Worm (Caenorhabditis elegans) whole organism, L3 larva: Measurements from ENCODE around the gene npr-27.

Experiments used
- ama-1 ChIP-seq: fragments of 150-350 bp; optimal IDR thresholded peaks from 2 replicates; lab custom pipeline; 2018
- ceh-16 ChIP-seq: sonication (generic microtip); optimal IDR thresholded peaks from 2 replicates; lab custom pipeline; 2017; ENCODE audit warnings: missing biosample characterization, missing genetic modification characterization
- ceh-82 ChIP-seq: fragments of 150-350 bp; optimal IDR thresholded peaks from 2 replicates; lab custom pipeline; 2014; ENCODE audit warnings: missing biosample characterization, missing genetic modification characterization
- egl-5 ChIP-seq: fragments of 150-350 bp; optimal IDR thresholded peaks from 2 replicates; lab custom pipeline; 2017; ENCODE audit warnings: missing biosample characterization, missing genetic modification reagents, missing genetic modification characterization, inconsistent platforms
- elt-2 ChIP-seq: sonication (generic microtip); optimal IDR thresholded peaks from 2 replicates; lab custom pipeline; 2016; ENCODE audit warnings: missing genetic modification reagents, mild to moderate bottlenecking, missing genetic modification characterization, missing compliant biosample characterization
- fkh-2 ChIP-seq: fragments of 150-350 bp; optimal IDR thresholded peaks from 2 replicates; lab custom pipeline; 2014; ENCODE audit warnings: missing biosample characterization, missing genetic modification reagents, missing genetic modification characterization
- lin-15B ChIP-seq: fragments of 150-350 bp; optimal IDR thresholded peaks from 2 replicates; lab custom pipeline; 2014; ENCODE audit warnings: missing biosample characterization, missing genetic modification characterization
- lsy-12 ChIP-seq: sonication (generic microtip); optimal IDR thresholded peaks from 2 replicates; lab custom pipeline; 2016; ENCODE audit warnings: mild to moderate bottlenecking, missing genetic modification characterization, missing compliant biosample characterization
- mml-1 ChIP-seq: fragments of 150-350 bp; sonication (generic microtip); optimal IDR thresholded peaks from 3 replicates; lab custom pipeline; 2014; ENCODE audit warnings: missing biosample characterization, missing genetic modification characterization
- nhr-12 ChIP-seq: fragments of 150-350 bp; optimal IDR thresholded peaks from 2 replicates; lab custom pipeline; 2014; ENCODE audit warnings: missing biosample characterization, missing genetic modification characterization
- nhr-43 ChIP-seq: sonication (generic microtip); optimal IDR thresholded peaks from 2 replicates; lab custom pipeline; 2016; ENCODE audit warnings: mild to moderate bottlenecking, missing genetic modification characterization, missing compliant biosample characterization; ENCODE audit not compliant: poor library complexity, severe bottlenecking
- skn-1 ChIP-seq: fragments of 150-350 bp; optimal IDR thresholded peaks from 2 replicates; lab custom pipeline; 2014; ENCODE audit warnings: missing biosample characterization, missing genetic modification characterization
- tbx-2 ChIP-seq: sonication (generic microtip); optimal IDR thresholded peaks from 2 replicates; lab custom pipeline; 2016; ENCODE audit warnings: mild to moderate bottlenecking, missing genetic modification characterization, missing compliant biosample characterization
- unc-62 ChIP-seq: fragments of 150-350 bp; sonication (generic microtip); optimal IDR thresholded peaks from 4 replicates; lab custom pipeline; 2014; ENCODE audit warnings: missing biosample characterization, missing genetic modification reagents, missing genetic modification characterization
- zag-1 ChIP-seq: fragments of 150-350 bp; optimal IDR thresholded peaks from 2 replicates; lab custom pipeline; 2014; ENCODE audit warnings: missing biosample characterization, missing genetic modification characterization

npr-27 gene

DNA sequence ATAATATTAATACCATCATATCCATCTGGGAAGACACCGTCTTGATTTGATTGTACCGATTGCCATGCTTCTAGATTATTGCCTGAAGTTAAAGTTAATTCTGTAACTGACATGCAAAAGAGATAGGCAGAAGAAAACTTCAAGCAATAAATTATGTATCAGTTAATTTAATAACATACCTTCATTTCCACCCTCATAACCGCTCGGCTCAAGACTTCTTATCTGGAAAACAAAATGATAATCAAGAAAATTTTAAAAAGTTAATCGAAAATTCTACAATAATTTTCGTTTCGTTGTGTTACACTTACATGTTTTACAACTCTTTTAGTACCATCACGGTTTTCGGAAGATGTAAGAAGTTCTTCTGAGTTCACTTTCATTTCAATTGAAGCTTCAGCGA lies 36.7 kb downstream of the npr-27 start:
- TF ChIP-seq lsy-12 (tag; lab: Kevin White, UChicago), result no peak
- no peak for TF ChIP-seq elt-2
- TF ChIP-seq lin-15B (tag; lab: Kevin White, UChicago), result no peak
- TF ChIP-seq fkh-2 (tag; lab: Kevin White, UChicago), result no peak
- no peak for TF ChIP-seq ceh-82
- TF ChIP-seq ceh-16 (tag; lab: Kevin White, UChicago), result no peak
- TF ChIP-seq, all 47 proteins: peak for 0

- TF ChIP-seq nhr-43 (tag; lab: Kevin White, UChicago), result peak; percentile 31
- TF ChIP-seq nhr-12, result no peak
- TF ChIP-seq elt-2, result peak; percentile 25
- TF ChIP-seq skn-1 (tag; lab: Kevin White, UChicago), result no peak
- TF ChIP-seq unc-62, result no peak
Measured at ce11 chrIV:7344020-7344419, 38.6 kb downstream of the npr-27 start.

- TF ChIP-seq egl-5 (tag; lab: Kevin White, UChicago) (no peak), mml-1 (tag; lab: Kevin White, UChicago) (no peak), tbx-2 (tag; lab: Kevin White, UChicago) (no peak), zag-1 (no peak), ama-1 (lab: Kevin White, UChicago) (no peak)
Measured at ce11 chrIV:7346751-7347150, 41.3 kb downstream of the npr-27 start, which contains the start of gene daf-42. Gene daf-42 (minus strand): TSS chrIV:7346851.
